Worm (Caenorhabditis elegans): ENCODE results near the gene F32D1.11.

DNA sequence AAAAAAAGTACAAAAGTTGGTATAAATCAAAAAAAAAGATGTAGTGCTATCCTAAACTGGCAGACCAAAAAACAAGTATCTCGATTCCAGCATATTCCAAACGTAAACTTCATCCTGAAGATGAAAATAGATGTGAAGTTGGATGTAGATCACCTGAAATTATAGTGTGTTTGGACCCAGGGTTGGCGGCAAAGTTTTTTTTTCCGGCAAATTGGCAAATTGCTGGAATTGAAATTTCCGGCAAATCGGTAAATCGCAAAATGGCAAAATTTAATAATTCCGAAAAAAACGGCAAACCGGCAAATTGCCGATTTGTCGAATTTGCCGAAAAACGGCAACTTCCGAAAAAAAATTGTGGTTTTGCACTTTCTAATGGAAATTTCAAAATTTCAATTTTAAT is 18.1 kb upstream of the F32D1.11 start, which contains the start of gene F13A2.2:
- TF ChIP-seq skn-1 (tag; optimal IDR thresholded peaks at IDR 0.05) (no peak), nhr-11 (tag; optimal IDR thresholded peaks at IDR 0.05) (no peak), pqm-1 (tag; optimal IDR thresholded peaks at IDR 0.05) (no peak), fos-1 (tag; optimal IDR thresholded peaks at IDR 0.05) (no peak), ZK546.5 (tag; optimal IDR thresholded peaks at IDR 0.05) (no peak), aly-2 (tag; optimal IDR thresholded peaks at IDR 0.05) (no peak), snpc-4 (tag; optimal IDR thresholded peaks at IDR 0.05) (no peak), nhr-28 (tag; optimal IDR thresholded peaks at IDR 0.05) (no peak), elt-2 (tag; optimal IDR thresholded peaks at IDR 0.05) (no peak), fkh-10 (GFP tag; optimal IDR thresholded peaks at IDR 0.05) (no peak)

Measured in whole organism, L3 larva.